Worm (Caenorhabditis elegans): ENCODE data around the gene srx-88.

Gene srx-88

DNA sequence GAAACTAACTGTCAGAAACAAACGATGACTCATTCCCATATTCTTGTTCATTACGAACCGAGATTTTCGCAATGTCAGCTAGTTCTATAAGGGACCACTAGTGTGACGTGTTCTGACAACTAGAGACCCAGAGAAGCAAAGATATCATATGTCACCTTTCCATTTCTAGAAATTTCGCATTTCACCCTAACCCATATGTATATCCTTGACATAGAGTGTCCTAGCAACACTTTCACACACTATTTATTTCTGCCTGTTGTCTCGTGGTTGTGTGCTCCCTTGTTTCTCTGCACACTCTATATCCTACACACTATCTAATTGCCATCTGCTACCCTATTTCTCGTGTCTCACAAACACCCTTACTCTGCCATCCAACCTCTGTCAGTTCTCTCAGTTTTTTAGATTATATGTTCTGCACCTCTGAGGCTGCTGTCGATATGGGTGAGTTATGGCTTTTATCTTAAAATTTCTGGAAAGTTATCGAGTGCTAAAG is 34.4 kb upstream of the srx-88 start, which contains the start of the genes F38B7.17 and F38B7.3 (continued):
- TF ChIP-seq nhr-80 (tag; optimal IDR thresholded peaks at IDR 0.05) (peak; percentile 56), egl-44 (GFP tag; IDR thresholded peaks at IDR 0.05) (no peak), mes-4 (tag; optimal IDR thresholded peaks at IDR 0.05) (no peak), egl-18 (GFP tag; IDR thresholded peaks at IDR 0.05) (no peak), bed-2 (GFP tag; IDR thresholded peaks at IDR 0.05) (no peak), K12H6.12 (tag; optimal IDR thresholded peaks at IDR 0.05) (peak; percentile 28), lin-35 (GFP tag; optimal IDR thresholded peaks at IDR 0.05) (peak in 1 of 3 experiments; percentile 32), fkh-3 (tag; optimal IDR thresholded peaks at IDR 0.05) (no peak), unc-130 (GFP tag; optimal IDR thresholded peaks at IDR 0.05) (no peak), B0019.2 (GFP tag; conservative IDR thresholded peaks at IDR 0.05) (no peak), rpc-1 (optimal IDR thresholded peaks at IDR 0.05) (no peak), rpc-1 (tag; optimal IDR thresholded peaks at IDR 0.05) (no peak), sptf-2 (GFP tag; optimal IDR thresholded peaks at IDR 0.05) (no peak), nhr-120 (GFP tag; IDR thresholded peaks at IDR 0.05) (no peak), Y53F4B.3 (GFP tag; IDR thresholded peaks at IDR 0.05) (no peak), cebp-2 (GFP tag; IDR thresholded peaks at IDR 0.05) (no peak), ztf-28 (GFP tag; IDR thresholded peaks at IDR 0.05) (no peak), mcd-1 (GFP tag; IDR thresholded peaks at IDR 0.05) (no peak), him-1 (tag; optimal IDR thresholded peaks at IDR 0.05) (no peak), atf-7 (tag; optimal IDR thresholded peaks at IDR 0.05) (no peak), die-1 (tag; optimal IDR thresholded peaks at IDR 0.05) (no peak), pha-4 (tag; optimal IDR thresholded peaks at IDR 0.05) (no peak), tbp1 (GFP tag; optimal IDR thresholded peaks at IDR 0.05) (peak; percentile 18), madf-8 (GFP tag; conservative IDR thresholded peaks at IDR 0.05) (no peak), dox-1 (GFP tag; IDR thresholded peaks at IDR 0.05) (0 out of 2 replicates have a peak, but pooled peaks have one; percentile 19), nfyb-1 (GFP tag; IDR thresholded peaks at IDR 0.05) (no peak), zfh-2 (GFP tag; conservative IDR thresholded peaks at IDR 0.05) (no peak), madf-6 (GFP tag; IDR thresholded peaks at IDR 0.05) (no peak), aptf-3 (GFP tag; IDR thresholded peaks at IDR 0.05) (no peak), repo-1 (tag; optimal IDR thresholded peaks at IDR 0.05) (no peak), hmg-20 (GFP tag; IDR thresholded peaks at IDR 0.05) (no peak), attf-3 (GFP tag; conservative IDR thresholded peaks at IDR 0.05) (no peak), C06A6.2 (GFP tag; conservative IDR thresholded peaks at IDR 0.05) (no peak), lir-1 (GFP tag; conservative IDR thresholded peaks at IDR 0.05) (no peak), ztf-18 (tag; optimal IDR thresholded peaks at IDR 0.05) (peak; percentile 29), lsy-27 (tag; optimal IDR thresholded peaks at IDR 0.05; ENCODE audit: borderline replicate concordance, insufficient read depth) (no peak), ceh-100 (GFP tag; IDR thresholded peaks at IDR 0.05) (no peak), tbx-9 (tag; optimal IDR thresholded peaks at IDR 0.05; ENCODE audit: borderline replicate concordance) (no peak), let-607 (tag; optimal IDR thresholded peaks at IDR 0.05) (no peak), B0336.3 (GFP tag; IDR thresholded peaks at IDR 0.05) (no peak), athp-1 (tag; optimal IDR thresholded peaks at IDR 0.05) (no peak), ztf-22 (GFP tag; optimal IDR thresholded peaks at IDR 0.05) (no peak), D2030.7 (GFP tag; IDR thresholded peaks at IDR 0.05) (no peak), attf-6 (GFP tag; IDR thresholded peaks at IDR 0.05) (no peak), akir-1 (GFP tag; optimal IDR thresholded peaks at IDR 0.05) (no peak), attf-5 (GFP tag; optimal IDR thresholded peaks at IDR 0.05) (peak; percentile 60), nfya-2 (GFP tag; IDR thresholded peaks at IDR 0.05) (no peak), snpc-4 (GFP tag; optimal IDR thresholded peaks at IDR 0.05) (no peak), snpc-4 (tag; optimal IDR thresholded peaks at IDR 0.05) (peak in 3 of 4 experiments; percentile 6 to 48 (median 6)), lag-1 (GFP tag; IDR thresholded peaks at IDR 0.05) (no peak)

Measured in whole organism, young adult.